Fruit fly (Drosophila melanogaster): ENCODE results near the gene wntD.
A peak's percentile ranks its signal among the peaks of the same experiment; 100 is the strongest.

Gene wntD

dm6 chr3R:13260114-13260673, 32.8 kb downstream of the wntD start, which contains the start of gene CG11686 (continued):
- TF ChIP-seq CG12104 (GFP tag; optimal IDR thresholded peaks at IDR 0.05) (no peak), CG18599 (GFP tag; optimal IDR thresholded peaks at IDR 0.05) (no peak), CG43689 (GFP tag; IDR thresholded peaks at IDR 0.05) (no peak), hb (GFP tag; IDR thresholded peaks at IDR 0.05; ENCODE audit: partially characterized antibody) (no peak), CG17328 (GFP tag; IDR thresholded peaks at IDR 0.05) (peak; percentile 38; the same call in 1 of the 2 replicates), rib (GFP tag; IDR thresholded peaks at IDR 0.05) (0 out of 2 replicates have a peak, but pooled peaks have one; percentile 16), pho (GFP tag; optimal IDR thresholded peaks at IDR 0.05) (peak; percentile 2), CG11723 (GFP tag; optimal IDR thresholded peaks at IDR 0.05) (no peak), NfI (GFP tag; optimal IDR thresholded peaks at IDR 0.05) (peak; percentile 2), vfl (GFP tag; optimal IDR thresholded peaks at IDR 0.05) (no peak), CG30403 (GFP tag; optimal IDR thresholded peaks at IDR 0.05) (no peak), CG7372 (GFP tag; IDR thresholded peaks at IDR 0.05) (no peak), sens (GFP tag) (peak; percentile 44), Ptx1 (GFP tag; IDR thresholded peaks at IDR 0.05) (no peak), CG16863 (GFP tag; optimal IDR thresholded peaks at IDR 0.05) (no peak), Hmx (GFP tag; optimal IDR thresholded peaks at IDR 0.05) (no peak), CG15479 (GFP tag; optimal IDR thresholded peaks at IDR 0.05) (no peak), Atf6 (GFP tag; IDR thresholded peaks at IDR 0.05) (0 out of 2 replicates have a peak, but pooled peaks have one; percentile 15), CG4730 (GFP tag; IDR thresholded peaks at IDR 0.05) (no peak), slou (GFP tag; optimal IDR thresholded peaks at IDR 0.05) (no peak), CG3163 (GFP tag; optimal IDR thresholded peaks at IDR 0.05) (no peak), grn (GFP tag; optimal IDR thresholded peaks at IDR 0.05) (no peak), CG4282 (GFP tag; optimal IDR thresholded peaks at IDR 0.05) (no peak), Camta (GFP tag; optimal IDR thresholded peaks at IDR 0.05) (no peak), CG18619 (GFP tag; optimal IDR thresholded peaks at IDR 0.05) (no peak), crol (GFP tag; IDR thresholded peaks at IDR 0.05) (no peak), CG17361 (GFP tag; IDR thresholded peaks at IDR 0.05) (no peak), NC2β (GFP tag; optimal IDR thresholded peaks at IDR 0.05) (no peak), MTF-1 (GFP tag; optimal IDR thresholded peaks at IDR 0.05; ENCODE audit: borderline replicate concordance) (peak; percentile 17), CG8089 (GFP tag; optimal IDR thresholded peaks at IDR 0.05) (no peak), B-H1 (GFP tag; IDR thresholded peaks at IDR 0.05) (no peak), lbe (GFP tag; optimal IDR thresholded peaks at IDR 0.05) (no peak), otp (GFP tag; IDR thresholded peaks at IDR 0.05) (0 out of 3 replicates have a peak, but pooled peaks have one; percentile 11), Xrp1 (GFP tag; IDR thresholded peaks at IDR 0.05) (no peak), Meics (GFP tag; optimal IDR thresholded peaks at IDR 0.05) (peak; percentile 39), CG8388 (GFP tag; optimal IDR thresholded peaks at IDR 0.05) (no peak), ash1 (GFP tag; optimal IDR thresholded peaks at IDR 0.05) (no peak), Asciz (GFP tag; optimal IDR thresholded peaks at IDR 0.05) (no peak), CG13287 (GFP tag; IDR thresholded peaks at IDR 0.05; ENCODE audit: partially characterized antibody) (peak; percentile 42; the same call in 1 of the 2 replicates), pum (GFP tag; optimal IDR thresholded peaks at IDR 0.05) (no peak), Atf3 (GFP tag; optimal IDR thresholded peaks at IDR 0.05) (no peak), CG12391 (tag; optimal IDR thresholded peaks at IDR 0.05) (peak; percentile 21), CG11560 (tag; IDR thresholded peaks at IDR 0.05) (no peak), CG7271 (tag; optimal IDR thresholded peaks at IDR 0.05) (no peak), CG12071 (GFP tag; optimal IDR thresholded peaks at IDR 0.05) (no peak), CG10979 (tag; optimal IDR thresholded peaks at IDR 0.05) (peak; percentile 24), CG3995 (GFP tag; optimal IDR thresholded peaks at IDR 0.05) (no peak), Dref (GFP tag; IDR thresholded peaks at IDR 0.05) (no peak), D19B (GFP tag; optimal IDR thresholded peaks at IDR 0.05) (no peak)
